Worm (Caenorhabditis elegans) whole organism, L1 larva: ENCODE measurements around the gene srr-8.

Source experiments
- blmp-1 ChIP-seq: fragments of 150-350 bp; optimal IDR thresholded peaks from 2 replicates; lab custom pipeline; 2014; ENCODE audit warnings: missing biosample characterization, missing genetic modification characterization
- hlh-17 ChIP-seq: fragments of 200-800 bp; sonication (Bioruptor generic); optimal IDR thresholded peaks from 2 replicates; lab custom pipeline; 2018; ENCODE audit warnings: missing genetic modification characterization, mild to moderate bottlenecking, missing compliant biosample characterization, moderate library complexity, borderline replicate concordance
- jun-1 ChIP-seq: fragments of 150-350 bp; optimal IDR thresholded peaks from 2 replicates; lab custom pipeline; 2014; ENCODE audit warnings: missing biosample characterization, missing genetic modification reagents, missing genetic modification characterization
- lin-13 ChIP-seq: fragments of 150-350 bp; optimal IDR thresholded peaks from 2 replicates; lab custom pipeline; 2014; ENCODE audit warnings: missing biosample characterization, missing genetic modification reagents, missing genetic modification characterization
- lin-15B ChIP-seq: fragments of 150-350 bp; sonication (generic microtip); optimal IDR thresholded peaks from 3 replicates; lab custom pipeline; 2014; ENCODE audit warnings: missing biosample characterization, missing genetic modification characterization
- nhr-11 ChIP-seq: fragments of 150-350 bp; optimal IDR thresholded peaks from 2 replicates; lab custom pipeline; 2014; ENCODE audit warnings: missing biosample characterization, missing genetic modification characterization
- nhr-12 ChIP-seq: sonication (generic microtip); optimal IDR thresholded peaks from 2 replicates; lab custom pipeline; 2017; ENCODE audit warnings: missing biosample characterization, missing genetic modification characterization
- nhr-28 ChIP-seq: fragments of 150-350 bp; optimal IDR thresholded peaks from 2 replicates; lab custom pipeline; 2014; ENCODE audit warnings: missing biosample characterization, missing genetic modification characterization
- nhr-77 ChIP-seq: fragments of 150-350 bp; optimal IDR thresholded peaks from 2 replicates; lab custom pipeline; 2014; ENCODE audit warnings: missing biosample characterization, missing genetic modification characterization
- rnt-1 ChIP-seq: sonication (generic microtip); optimal IDR thresholded peaks from 2 replicates; lab custom pipeline; 2016; ENCODE audit warnings: mild to moderate bottlenecking, missing genetic modification characterization, moderate library complexity, missing compliant biosample characterization
- snpc-4 ChIP-seq: fragments of 150-350 bp; optimal IDR thresholded peaks from 2 replicates; lab custom pipeline; 2014; ENCODE audit warnings: missing biosample characterization, missing genetic modification characterization
- zag-1 ChIP-seq: fragments of 150-350 bp; optimal IDR thresholded peaks from 2 replicates; lab custom pipeline; 2014; ENCODE audit warnings: missing biosample characterization, missing genetic modification characterization
- ztf-11 ChIP-seq, 2 experiments: sonication (generic microtip); optimal IDR thresholded peaks; 2 replicates each; lab custom pipeline; 2016 to 2017; ENCODE audit warnings: missing genetic modification characterization in 2 of 2, missing biosample characterization in 1 of 2, missing compliant biosample characterization in 1 of 2

- TF ChIP-seq snpc-4 (tag; lab: Kevin White, UChicago) (no peak), ztf-11 (tag; optimal IDR thresholded peaks at IDR 0.05; lab: Kevin White, UChicago) (no peak), nhr-11 (tag; lab: Kevin White, UChicago) (no peak), nhr-28 (tag; lab: Kevin White, UChicago) (no peak), zag-1 (tag; lab: Kevin White, UChicago) (no peak), rnt-1 (tag; lab: Kevin White, UChicago) (no peak), jun-1 (tag; lab: Kevin White, UChicago) (no peak), nhr-77 (tag; lab: Kevin White, UChicago) (no peak), hlh-17 (GFP tag; lab: Kevin White, UChicago) (no peak), blmp-1 (tag; lab: Kevin White, UChicago) (no peak), nhr-12 (tag; lab: Kevin White, UChicago) (no peak), lin-13 (GFP tag; lab: Kevin White, UChicago) (no peak), lin-15B (tag; lab: Kevin White, UChicago) (no peak)
Measured at ce11 chrV:5030715-5031114, 29.2 kb downstream of the srr-8 start, which contains the start of gene swt-7.
